Fruit fly (Drosophila melanogaster): Measurements from ENCODE around the gene CG10324.

Gene CG10324

DNA sequence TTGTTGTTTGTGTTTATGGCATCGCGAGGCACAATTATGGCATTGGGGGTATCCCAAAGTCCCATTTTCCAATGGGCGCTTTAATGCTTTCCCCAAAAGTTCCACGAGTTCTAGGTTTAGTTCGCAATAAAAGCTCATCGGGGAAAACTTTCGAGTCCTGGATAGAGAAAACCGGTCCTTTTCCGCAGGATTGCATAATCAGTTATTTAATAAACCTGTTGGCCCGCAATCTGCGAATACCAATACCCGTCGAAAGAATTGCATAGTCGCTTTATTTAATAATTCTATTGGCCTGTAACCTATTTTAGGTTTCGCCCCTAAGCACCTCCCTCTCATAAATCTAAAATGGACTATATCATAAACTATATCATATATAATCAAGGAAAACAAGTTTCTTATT is 40.9 kb downstream of the CG10324 start:
- TF ChIP-seq HLH106 (tag; optimal IDR thresholded peaks at IDR 0.05) (no peak), ey (GFP tag; optimal IDR thresholded peaks at IDR 0.05) (no peak), Rel (GFP tag; optimal IDR thresholded peaks at IDR 0.05) (no peak), Rel (tag; optimal IDR thresholded peaks at IDR 0.05) (no peak), brk (GFP tag; optimal IDR thresholded peaks at IDR 0.05) (no peak), Mio (GFP tag; optimal IDR thresholded peaks at IDR 0.05) (no peak), CG9705 (GFP tag; optimal IDR thresholded peaks at IDR 0.05) (no peak), OdsH (GFP tag; optimal IDR thresholded peaks at IDR 0.05) (no peak), Hr78 (GFP tag; optimal IDR thresholded peaks at IDR 0.05) (no peak), Vsx2 (GFP tag; optimal IDR thresholded peaks at IDR 0.05; ENCODE audit: partially characterized antibody) (no peak), dl (GFP tag; optimal IDR thresholded peaks at IDR 0.05; ENCODE audit: insufficient read depth in 1 of 2, partially characterized antibody in 2 of 2) (no peak), usp (GFP tag; optimal IDR thresholded peaks at IDR 0.05) (no peak), Hnf4 (GFP tag; optimal IDR thresholded peaks at IDR 0.05) (no peak), jim (GFP tag; optimal IDR thresholded peaks at IDR 0.05) (no peak), lola (GFP tag; optimal IDR thresholded peaks at IDR 0.05) (no peak), Abd-B (GFP tag; optimal IDR thresholded peaks at IDR 0.05) (no peak)

DNA sequence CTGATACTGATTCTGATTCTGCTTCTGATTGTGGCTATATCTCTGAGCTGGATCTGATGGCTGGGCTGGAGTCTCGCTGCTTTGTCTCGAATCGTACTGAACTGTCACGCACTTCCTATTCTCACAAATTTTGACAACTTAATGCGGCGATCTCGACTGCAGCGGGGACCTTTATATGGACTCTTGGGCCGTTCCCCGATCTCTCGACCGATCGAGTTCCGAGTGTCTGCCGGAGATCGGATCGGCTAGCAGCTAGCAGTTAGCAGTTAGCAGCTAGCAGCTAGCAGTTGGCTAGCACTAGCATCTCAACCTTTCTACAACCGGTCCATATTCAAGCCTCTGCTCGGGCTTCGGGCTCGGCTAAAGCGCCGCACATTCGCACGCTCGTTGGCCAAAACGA is 42.1 kb downstream of the CG10324 start, which contains the start of gene CG10345:
TSS of gene CG10345 (minus strand) at position 147 of the 400 bp plus-strand sequence.
- no peak for TF ChIP-seq Abd-B (GFP tag; optimal IDR thresholded peaks at IDR 0.05)
- no peak for TF ChIP-seq GATAd (GFP tag; optimal IDR thresholded peaks at IDR 0.05)
- TF ChIP-seq Dif (GFP tag; optimal IDR thresholded peaks at IDR 0.05; ENCODE audit: partially characterized antibody): no peak
- TF ChIP-seq Hr78 (GFP tag; optimal IDR thresholded peaks at IDR 0.05): no peak
- TF ChIP-seq ey (GFP tag; optimal IDR thresholded peaks at IDR 0.05): no peak
- TF ChIP-seq CG32264 (GFP tag; optimal IDR thresholded peaks at IDR 0.05): no peak
- no peak for TF ChIP-seq h (GFP tag; optimal IDR thresholded peaks at IDR 0.05)
- TF ChIP-seq lola (GFP tag; optimal IDR thresholded peaks at IDR 0.05): no peak
- TF ChIP-seq Hr83 (GFP tag; optimal IDR thresholded peaks at IDR 0.05; ENCODE audit: poor library complexity, severe bottlenecking): no peak
- TF ChIP-seq foxo (GFP tag; optimal IDR thresholded peaks at IDR 0.05): no peak
- no peak for TF ChIP-seq dsf (GFP tag; optimal IDR thresholded peaks at IDR 0.05; ENCODE audit: borderline replicate concordance)

DNA sequence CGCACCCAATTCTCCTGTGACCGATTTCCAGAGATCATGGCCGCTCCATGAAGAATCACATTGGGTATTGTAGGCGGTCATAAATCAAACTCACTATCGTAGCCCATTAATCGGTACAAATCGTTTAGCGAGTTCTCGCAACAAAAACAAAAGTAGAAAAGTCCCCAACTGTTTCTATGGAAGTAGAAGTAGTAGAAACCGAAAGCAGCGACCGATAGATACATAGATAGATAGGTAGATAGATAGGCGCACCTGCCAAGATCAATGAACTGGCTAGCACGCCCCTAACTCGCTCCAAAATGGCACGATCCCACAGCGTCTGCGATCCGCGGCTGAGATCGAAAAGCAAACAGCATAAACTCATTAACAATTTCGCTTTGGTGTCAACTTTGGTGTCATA is 46.1 kb downstream of the CG10324 start:
- TF ChIP-seq Dif (GFP tag; optimal IDR thresholded peaks at IDR 0.05; ENCODE audit: partially characterized antibody): no peak
- TF ChIP-seq N (GFP tag; optimal IDR thresholded peaks at IDR 0.05): no peak
- TF ChIP-seq lola (GFP tag; optimal IDR thresholded peaks at IDR 0.05): no peak
- TF ChIP-seq GATAd (GFP tag; optimal IDR thresholded peaks at IDR 0.05): no peak
- TF ChIP-seq psq (GFP tag; optimal IDR thresholded peaks at IDR 0.05): no peak
- no peak for TF ChIP-seq Jra (GFP tag; optimal IDR thresholded peaks at IDR 0.05)
- TF ChIP-seq dl (GFP tag; optimal IDR thresholded peaks at IDR 0.05; ENCODE audit: insufficient read depth in 1 of 2, partially characterized antibody in 2 of 2): no peak
- TF ChIP-seq fru (GFP tag; optimal IDR thresholded peaks at IDR 0.05): no peak
- TF ChIP-seq Hr83 (GFP tag; optimal IDR thresholded peaks at IDR 0.05; ENCODE audit: poor library complexity, severe bottlenecking): no peak
- TF ChIP-seq pan (optimal IDR thresholded peaks at IDR 0.05): no peak
- TF ChIP-seq sage (GFP tag; optimal IDR thresholded peaks at IDR 0.05): no peak
- no peak for TF ChIP-seq tai (GFP tag; optimal IDR thresholded peaks at IDR 0.05)

DNA sequence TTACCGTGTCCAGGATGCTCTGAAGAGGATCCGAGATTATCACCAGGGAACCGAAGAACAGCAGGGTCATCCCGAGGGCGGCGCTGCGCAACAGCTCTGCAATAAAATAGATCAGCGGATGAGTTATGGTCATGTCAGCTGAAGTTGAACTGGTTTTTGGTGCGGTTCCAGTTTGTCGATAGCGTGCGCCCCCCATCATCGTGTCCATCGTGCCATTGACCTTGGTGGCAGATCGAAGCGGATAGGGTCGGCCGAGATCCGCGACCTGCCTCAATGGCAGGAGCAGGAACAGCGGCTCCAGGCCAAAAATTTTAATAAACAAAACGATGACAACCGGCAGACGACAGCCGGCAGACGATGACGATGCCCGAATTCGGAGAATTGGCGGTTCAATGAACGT is 47.2 kb downstream of the CG10324 start:
- TF ChIP-seq Mio (GFP tag; optimal IDR thresholded peaks at IDR 0.05) (no peak), h (GFP tag; optimal IDR thresholded peaks at IDR 0.05) (no peak)

Measured in whole organism, wandering third instar larva.